Worm (Caenorhabditis elegans) whole organism, midembryonic: Measurements from ENCODE around the gene gst-3.

Source experiments
- T22C8.4 ChIP-seq: fragments of 200-800 bp; sonication (Bioruptor generic); IDR thresholded peaks from 2 replicates; pipeline ENCODE4 v1.3.6; 2022; ENCODE audit warnings: missing genetic modification characterization, missing compliant biosample characterization
- cog-1 ChIP-seq: sonication (generic microtip); optimal IDR thresholded peaks from 2 replicates; lab custom pipeline; 2016; ENCODE audit warnings: missing genetic modification characterization, missing compliant biosample characterization
- flt-1 ChIP-seq: fragments of 200-800 bp; sonication (Bioruptor generic); IDR thresholded peaks from 2 replicates; pipeline ENCODE4 v1.3.6; 2022; ENCODE audit warnings: missing genetic modification characterization, missing compliant biosample characterization
- ref-1 ChIP-seq: fragments of 200-800 bp; sonication (Bioruptor generic); conservative IDR thresholded peaks from 2 replicates; pipeline ENCODE4 v1.3.6; 2022; ENCODE audit warnings: missing genetic modification reagents, missing genetic modification characterization, missing compliant biosample characterization
- tab-1 ChIP-seq: fragments of 200-800 bp; sonication (Bioruptor generic); IDR thresholded peaks from 2 replicates; pipeline ENCODE4 v1.3.6; 2022; ENCODE audit warnings: missing genetic modification characterization, missing compliant biosample characterization
- ztf-29 ChIP-seq: fragments of 200-800 bp; sonication (Bioruptor generic); IDR thresholded peaks from 2 replicates; pipeline ENCODE4 v1.3.6; 2022; ENCODE audit warnings: missing genetic modification reagents, missing genetic modification characterization, missing compliant biosample characterization

DNA sequence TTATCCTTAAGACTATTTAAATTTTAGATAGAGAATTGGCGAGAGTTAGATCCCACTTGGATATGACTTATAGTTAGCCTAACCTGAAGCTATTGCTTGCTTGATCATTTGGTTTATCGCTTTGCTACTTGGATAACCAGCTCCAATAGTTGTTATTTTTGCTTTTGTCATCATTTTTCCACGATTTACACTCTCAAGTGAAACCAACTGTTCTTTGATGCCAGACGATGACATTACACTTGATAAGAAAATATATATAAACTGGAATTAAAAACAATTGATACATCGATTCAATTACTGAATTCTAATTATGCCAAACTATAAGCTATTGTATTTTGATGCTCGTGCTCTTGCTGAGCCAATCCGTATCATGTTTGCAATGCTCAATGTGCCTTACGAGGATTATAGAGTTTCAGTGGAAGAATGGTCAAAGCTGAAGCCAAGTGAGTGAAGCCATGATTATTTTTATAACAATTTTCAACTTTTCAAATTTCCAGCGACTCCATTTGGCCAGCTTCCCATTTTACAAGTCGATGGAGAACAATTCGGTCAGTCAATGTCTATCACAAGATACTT, 2.0 kb upstream of the gst-3 start, which contains the start of the genes gst-2, gst-4 and dhs-12:
- TF ChIP-seq tab-1 (GFP tag; lab: Robert Waterston, UW) (no peak), T22C8.4 (GFP tag; lab: Robert Waterston, UW) (no peak), cog-1 (tag; lab: Kevin White, UChicago) (no peak), ref-1 (GFP tag; lab: Robert Waterston, UW) (no peak), flt-1 (no peak), ztf-29 (GFP tag; lab: Robert Waterston, UW) (no peak)
